Fruit fly (Drosophila melanogaster): Measurements from ENCODE around the gene Acp29AB.

The Acp29AB gene

DNA sequence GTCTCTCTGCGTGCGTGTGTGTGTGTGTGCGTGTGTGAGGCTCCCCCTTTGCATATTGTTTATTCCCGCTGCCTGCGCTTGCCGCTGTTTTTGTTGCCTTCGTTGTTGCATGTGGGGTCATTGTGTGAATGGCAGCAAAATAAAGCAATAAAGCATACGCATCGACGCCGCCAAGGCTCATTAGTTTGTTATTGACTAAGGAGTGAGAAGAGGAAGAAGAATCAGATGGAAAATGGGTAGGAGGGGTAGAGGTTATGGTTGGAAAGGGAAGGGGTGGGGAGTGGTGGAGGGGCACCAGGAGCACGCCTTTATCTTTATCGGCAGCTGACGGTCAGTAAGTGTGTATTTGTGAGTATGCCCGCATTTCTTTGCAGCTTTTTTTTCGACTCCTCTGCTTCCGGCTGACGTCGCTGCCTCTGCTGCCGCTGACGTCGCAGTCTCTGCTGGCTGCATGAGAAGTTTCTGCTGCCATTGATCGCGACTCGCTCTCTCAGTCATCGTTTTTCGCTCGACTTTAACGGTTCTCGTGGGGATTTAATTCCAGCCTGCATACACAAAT, 26.4 kb upstream of the Acp29AB start:
- TF ChIP-seq CTCF (optimal IDR thresholded peaks at IDR 0.05) = no peak
- TF ChIP-seq CG8478 (optimal IDR thresholded peaks at IDR 0.05) = no peak

DNA sequence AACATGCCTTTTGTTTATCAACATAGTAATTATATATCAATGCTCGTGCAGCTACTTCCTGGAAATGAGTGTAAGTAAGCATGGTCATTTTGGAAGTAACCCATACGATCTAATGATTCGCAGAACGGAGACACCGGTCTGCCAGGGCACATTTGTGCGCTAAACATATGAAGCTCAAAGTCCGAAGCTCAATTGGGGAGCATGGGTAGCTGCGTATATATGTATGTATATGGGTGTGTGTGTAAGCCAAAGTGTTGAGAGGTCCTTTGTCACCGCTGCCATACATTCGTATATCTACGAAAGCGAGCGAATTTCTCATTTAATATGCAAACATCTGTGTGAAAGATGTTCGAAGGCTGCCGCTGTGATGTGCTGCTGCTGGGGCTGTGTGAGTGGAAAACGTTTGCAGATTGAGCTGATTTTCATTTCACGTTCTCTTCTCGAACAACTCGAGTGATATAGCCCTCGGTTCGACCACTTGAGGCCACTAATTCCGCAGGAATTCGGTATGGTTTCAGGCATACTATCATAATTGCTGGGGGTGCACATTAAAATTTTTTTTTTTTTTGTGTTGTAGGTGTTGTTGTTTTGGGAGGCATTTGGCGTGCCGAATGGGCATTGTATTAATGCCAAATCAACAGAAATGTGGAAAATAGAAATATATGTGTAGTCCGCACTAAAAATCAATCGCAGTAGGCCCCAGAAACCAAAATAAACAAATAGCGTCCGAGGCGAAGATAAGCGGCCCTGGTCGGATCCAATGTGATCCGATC, 25.3 kb upstream of the Acp29AB start:
- TF ChIP-seq CTCF (optimal IDR thresholded peaks at IDR 0.05) = no peak
- TF ChIP-seq CG8478 (optimal IDR thresholded peaks at IDR 0.05) = peak; percentile 23

DNA sequence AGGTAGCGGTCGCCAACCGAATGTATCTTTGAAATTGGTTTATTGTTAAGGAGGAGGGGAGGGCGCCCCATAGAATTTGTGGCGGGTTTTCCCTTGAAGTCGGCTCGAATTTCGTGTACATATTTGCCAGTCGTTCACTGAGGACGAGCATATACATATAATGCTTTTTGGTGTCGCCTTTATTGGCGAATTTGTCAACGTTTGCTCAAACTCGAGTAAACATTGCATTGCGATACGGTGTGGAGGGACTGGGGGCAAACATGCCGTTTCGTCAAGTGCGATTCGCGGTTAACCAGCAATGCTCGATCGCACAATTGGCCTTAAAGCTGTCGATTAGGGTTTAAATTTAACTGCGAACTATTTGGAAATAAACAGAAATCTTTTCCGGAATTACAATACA, 24.5 kb upstream of the Acp29AB start:
- TF ChIP-seq CG8478 (optimal IDR thresholded peaks at IDR 0.05) = no peak
- no peak for TF ChIP-seq CTCF (optimal IDR thresholded peaks at IDR 0.05)

DNA sequence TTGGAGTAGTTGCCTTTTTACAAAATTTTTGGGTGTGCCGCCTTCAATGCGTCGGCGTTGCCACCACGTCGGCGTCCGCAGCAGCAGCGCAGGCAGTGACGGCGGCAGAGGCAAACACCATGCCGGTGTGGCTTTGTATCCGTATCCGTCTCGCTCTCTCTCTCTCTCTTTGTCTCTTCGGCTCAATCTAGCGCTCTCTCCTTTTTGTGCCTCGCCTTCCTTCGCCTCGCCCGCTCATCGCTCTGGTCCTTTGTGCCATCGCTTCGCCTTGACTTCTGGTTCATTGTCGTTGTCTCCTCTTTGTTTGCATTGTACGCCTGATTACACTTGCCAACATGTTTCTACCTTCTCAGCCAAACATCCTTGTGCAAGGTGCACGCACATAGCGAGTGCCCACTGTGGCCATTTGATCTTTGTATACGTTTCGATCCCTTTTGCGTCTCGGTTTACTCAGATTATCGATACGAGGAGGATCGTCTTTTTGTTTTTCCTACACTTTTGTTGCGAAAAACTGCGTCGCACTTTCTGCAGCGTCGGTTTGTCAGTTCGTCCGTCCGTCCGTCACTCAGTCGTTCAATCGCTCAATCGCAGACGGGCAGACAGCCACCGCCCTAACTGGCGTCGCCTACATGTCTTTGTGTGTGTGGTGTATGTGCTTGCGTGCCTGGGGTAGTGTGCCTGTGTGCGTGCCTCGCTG, 23.5 kb upstream of the Acp29AB start:
- TF ChIP-seq CTCF (optimal IDR thresholded peaks at IDR 0.05) (no peak), CG8478 (optimal IDR thresholded peaks at IDR 0.05) (no peak)

DNA sequence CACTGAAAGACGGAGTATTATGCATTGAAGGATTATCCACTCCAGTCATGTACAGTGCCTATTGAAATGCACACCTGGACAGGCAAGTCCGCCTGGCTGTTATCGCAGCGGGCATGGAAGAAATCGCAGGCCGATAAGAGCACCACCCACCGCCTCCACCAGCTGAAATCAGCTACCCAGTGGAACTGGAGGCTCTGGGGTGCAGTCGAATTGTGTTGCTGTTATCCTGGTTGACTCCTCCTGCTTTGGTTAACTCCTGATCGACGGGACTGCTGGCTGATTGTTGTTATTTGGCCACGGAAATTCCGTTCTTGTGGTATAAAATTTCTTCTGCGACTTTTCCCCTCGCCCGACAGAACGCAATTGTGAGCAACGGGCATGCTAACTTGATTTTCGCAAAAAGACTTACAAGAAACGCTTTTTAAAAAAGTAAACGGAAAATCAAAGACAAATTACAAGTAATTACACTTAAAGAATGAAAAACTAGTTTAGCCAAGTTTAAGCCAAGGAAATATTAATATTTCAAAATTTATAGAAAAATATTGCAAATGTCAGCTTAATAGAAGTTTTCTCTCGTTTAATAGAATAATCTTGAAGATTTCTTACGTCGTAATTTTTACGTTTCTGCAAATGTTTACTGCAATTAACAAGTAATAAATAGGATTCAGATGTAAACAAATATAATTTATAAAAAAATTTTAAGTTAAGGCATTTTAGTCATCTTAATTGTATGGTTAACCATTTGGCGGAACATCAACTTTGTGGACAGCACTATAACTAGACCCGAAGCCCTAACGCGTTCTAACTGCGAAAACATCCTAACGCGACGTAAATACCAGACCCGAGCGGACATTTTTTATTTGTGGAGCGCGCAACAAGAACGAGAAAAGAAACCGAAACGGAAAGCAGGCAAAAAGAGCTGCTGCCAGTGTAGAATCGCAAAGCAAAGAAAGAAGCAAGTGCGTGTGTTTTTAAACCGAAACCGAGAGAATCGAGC, 22.2 kb upstream of the Acp29AB start, which contains the start of the genes CG13398 and Akap200:
TSS of gene CG13398 (minus strand) at position 370 of the 997 bp plus-strand sequence.
TSS of gene Akap200 (plus strand) at position 804 of the 997 bp plus-strand sequence.
- TF ChIP-seq CG8478 (optimal IDR thresholded peaks at IDR 0.05) (no peak), CTCF (optimal IDR thresholded peaks at IDR 0.05) (no peak)

DNA sequence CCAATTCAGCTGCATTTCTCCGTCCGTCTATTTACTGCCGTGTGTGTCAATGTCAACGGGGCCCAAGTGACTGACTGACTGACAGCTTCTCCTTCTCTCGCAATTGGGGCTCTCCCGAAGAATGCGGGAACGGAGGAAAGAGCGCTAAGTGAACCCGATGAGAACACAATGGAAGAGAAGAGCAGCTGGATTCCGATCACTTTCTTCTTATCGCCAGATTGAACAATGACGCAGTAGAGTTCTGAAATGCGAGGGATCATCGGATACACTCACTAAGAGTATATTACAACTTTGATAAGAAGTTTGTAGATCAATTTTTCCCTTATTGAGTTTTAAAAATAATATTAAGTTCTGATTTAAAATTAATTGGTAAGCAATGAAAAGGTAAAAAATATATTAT, 18.5 kb upstream of the Acp29AB start, which contains the start of gene Naglu:
TSS of gene Naglu (minus strand) at position 339 of the 400 bp plus-strand sequence.
- TF ChIP-seq CG8478 (optimal IDR thresholded peaks at IDR 0.05) (no peak), CTCF (optimal IDR thresholded peaks at IDR 0.05) (no peak)

DNA sequence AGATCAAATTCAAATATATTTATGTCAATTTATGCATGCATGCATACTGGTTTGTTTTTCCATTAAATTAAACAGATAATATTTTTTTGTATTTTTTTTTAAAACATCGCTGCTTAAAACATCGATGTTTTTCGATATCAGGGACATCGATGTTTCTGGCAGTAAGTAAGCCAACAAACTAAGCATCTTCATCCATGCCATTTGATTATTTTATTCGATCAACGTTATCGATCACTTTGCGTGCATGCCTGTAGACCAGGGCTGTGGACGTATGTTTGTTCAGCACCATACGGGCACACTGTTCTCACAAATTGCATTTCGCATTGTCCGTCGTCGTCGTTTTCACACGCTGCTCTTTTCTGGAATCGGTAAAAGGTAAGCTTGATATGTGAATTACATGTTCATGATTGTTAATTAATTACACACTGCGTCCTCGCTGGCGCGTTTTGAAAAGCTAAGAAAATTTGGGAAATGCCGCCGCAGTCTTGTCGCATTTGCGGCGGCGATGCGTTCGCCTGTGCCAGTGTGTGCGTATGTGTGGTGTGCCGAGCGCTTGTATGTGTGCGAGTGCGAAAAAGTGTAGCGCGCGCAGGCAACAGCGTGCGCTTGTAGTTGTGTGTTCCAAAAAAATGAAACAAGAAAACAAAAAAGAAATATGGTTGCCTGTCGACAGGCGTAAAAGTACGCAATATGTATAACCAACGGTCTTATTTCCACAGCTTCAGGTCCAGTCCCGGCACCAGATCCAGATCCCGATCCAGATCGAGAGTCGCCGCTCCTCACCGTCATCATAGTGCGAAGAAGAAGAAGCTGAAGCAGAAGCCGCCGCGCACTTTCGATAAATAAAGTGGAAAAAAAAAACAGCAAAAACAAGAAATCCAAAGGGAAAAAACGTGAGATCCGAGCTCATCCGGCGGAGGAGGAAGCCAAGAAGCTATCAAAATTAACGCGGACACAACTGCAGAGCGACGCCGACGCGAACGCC, 10.6 kb upstream of the Acp29AB start, which contains the start of gene emb:
TSS of gene emb (plus strand) at position 288 of the 985 bp plus-strand sequence.
- peak; percentile 8 to 46 for TF ChIP-seq CTCF (optimal IDR thresholded peaks at IDR 0.05)
- no peak for TF ChIP-seq CG8478 (optimal IDR thresholded peaks at IDR 0.05)

DNA sequence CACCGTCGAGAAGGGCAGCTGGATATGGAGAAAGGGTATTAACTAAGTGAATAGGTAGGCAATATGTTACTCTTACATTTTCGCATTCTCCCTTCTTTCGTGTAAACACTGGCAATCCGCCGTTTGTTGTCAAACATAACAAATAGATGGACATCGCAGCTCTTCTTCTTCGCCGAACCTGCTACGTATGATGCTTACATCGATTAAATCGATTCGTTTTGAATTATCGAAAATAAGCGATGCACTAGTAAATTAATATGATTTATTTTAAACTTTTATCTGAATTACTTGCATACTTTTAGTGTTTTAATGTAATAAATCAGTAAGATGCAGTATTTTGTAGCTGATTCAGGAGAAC, 9.9 kb upstream of the Acp29AB start, which contains the start of gene fy:
TSS of gene fy (minus strand) at position 353 of the 358 bp plus-strand sequence.
- TF ChIP-seq CG8478 (optimal IDR thresholded peaks at IDR 0.05) (no peak), CTCF (optimal IDR thresholded peaks at IDR 0.05) (no peak)

DNA sequence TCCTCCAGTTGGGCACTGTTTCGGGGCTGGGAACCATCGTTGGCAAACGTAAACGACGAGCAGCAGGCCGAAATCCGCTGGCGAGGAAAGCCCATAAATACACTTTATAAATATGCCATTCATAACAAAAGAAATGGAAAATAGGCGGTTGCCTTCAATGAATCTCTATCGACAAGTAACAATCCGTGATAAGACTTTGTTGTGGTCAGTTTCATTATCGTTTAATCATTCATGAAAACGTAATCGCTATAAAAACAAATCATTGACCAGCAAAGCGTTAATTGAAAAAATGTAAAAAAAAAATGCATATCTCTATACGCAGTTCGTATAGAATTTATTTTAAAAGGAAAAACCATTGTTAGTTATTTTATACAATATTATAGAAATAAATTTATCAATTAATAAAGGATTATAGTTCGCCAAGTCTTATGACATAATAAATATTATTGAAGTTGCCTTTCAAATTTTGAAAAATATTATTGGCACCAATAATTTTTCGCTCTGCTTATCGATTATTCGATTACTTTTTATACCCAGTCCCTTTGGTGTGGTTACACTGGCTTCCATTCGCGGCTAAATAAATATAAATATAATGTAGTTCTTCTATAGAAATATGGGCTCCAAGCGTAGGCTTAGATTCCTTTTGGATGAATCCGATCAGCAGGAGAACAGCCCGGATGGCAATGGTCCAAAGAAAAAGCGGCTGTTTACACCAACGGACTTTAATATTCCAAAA, 7.0 kb upstream of the Acp29AB start, which contains the start of gene CG31898:
TSS of gene CG31898 (plus strand) at position 559 of the 736 bp plus-strand sequence.
- TF ChIP-seq CTCF (optimal IDR thresholded peaks at IDR 0.05) (no peak), CG8478 (optimal IDR thresholded peaks at IDR 0.05) (no peak)

DNA sequence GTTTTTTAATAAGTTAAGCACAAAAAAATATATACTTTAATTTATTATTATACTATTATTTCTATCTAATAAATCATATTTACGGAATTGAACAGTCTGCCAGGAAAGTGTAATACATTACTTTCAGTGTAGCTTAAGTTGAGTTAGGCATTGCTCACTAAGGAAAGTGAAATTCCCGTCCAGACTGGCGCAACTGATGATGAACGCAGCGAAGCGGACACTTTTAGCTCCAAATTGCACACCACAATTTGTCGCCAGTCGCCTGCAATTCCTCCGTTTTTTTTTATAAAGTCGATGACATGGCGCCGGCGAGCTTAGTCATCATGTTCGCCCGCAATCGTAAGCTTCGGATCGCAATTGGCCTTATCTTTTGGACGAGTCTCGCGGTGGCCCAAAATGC, 5.7 kb upstream of the Acp29AB start, which contains the start of gene CG13386:
TSS of gene CG13386 (plus strand) at position 301 of the 400 bp plus-strand sequence.
- TF ChIP-seq CTCF (optimal IDR thresholded peaks at IDR 0.05) = no peak
- no peak for TF ChIP-seq CG8478 (optimal IDR thresholded peaks at IDR 0.05)

DNA sequence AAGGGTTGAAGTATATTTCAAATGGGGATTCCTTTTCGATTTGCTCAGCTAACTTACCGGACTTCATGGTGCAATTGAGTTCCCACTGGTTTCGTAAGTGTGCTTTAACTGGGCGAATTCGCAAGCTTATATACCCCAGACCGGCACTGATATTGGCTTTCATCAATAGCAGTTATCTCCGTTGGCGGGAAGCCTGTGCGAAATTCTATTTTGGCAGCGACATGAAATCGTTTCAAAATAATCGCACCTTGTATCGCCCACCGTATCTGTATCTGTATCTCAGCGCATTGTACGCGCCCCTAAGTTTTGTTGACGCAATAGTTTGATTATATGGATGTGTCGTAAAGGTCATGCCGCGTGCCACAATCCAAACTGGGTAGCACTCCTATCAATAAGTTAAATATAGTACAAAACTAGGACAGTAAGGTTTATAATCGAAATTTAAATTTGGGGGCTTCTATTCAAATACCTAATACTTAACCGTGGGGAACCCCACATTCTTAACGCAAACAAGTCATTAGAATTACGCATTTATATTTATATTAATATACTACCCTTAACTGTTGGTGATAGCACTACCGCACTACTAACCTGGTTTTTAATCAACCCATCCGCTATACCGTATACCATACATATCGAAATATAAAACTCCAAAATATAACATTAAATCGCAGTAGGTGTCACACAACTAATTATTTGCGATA, 3.1 kb upstream of the Acp29AB start, which contains the start of the genes Peritrophin-15a and CG13385:
TSS of gene Peritrophin-15a (minus strand) at position 101 of the 704 bp plus-strand sequence.
TSS of gene CG13385 (plus strand) at position 654 of the 704 bp plus-strand sequence.
- TF ChIP-seq CG8478 (optimal IDR thresholded peaks at IDR 0.05) (no peak), CTCF (optimal IDR thresholded peaks at IDR 0.05) (no peak)

DNA sequence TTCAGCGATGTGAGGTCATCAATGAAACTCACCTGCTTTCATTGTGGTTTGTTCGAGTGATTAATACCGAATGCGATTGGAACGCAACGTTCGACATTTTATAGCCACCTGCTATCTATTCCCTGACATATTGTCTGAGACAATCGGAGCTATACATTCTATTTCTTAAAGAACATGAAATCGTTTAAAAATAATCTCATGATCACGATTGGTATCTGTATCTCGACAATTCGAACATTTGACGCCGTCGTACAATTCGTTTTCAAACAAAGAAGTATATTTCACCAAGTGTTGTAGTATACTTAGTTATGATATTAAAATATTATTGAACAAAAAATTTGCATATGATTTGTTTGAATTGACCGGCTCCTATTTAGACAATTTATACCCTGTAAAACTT, 1.8 kb upstream of the Acp29AB start, which contains the start of gene Peritrophin-15b:
TSS of gene Peritrophin-15b (minus strand) at position 101 of the 400 bp plus-strand sequence.
- TF ChIP-seq CG8478 (optimal IDR thresholded peaks at IDR 0.05) = no peak
- TF ChIP-seq CTCF (optimal IDR thresholded peaks at IDR 0.05) = no peak
